Worm (Caenorhabditis elegans): ENCODE data around the gene gem-4.

ce11 chrIV:11754328-11754727 is 8.9 kb downstream of the gem-4 start, which contains the start of gene scl-18:
- TF ChIP-seq ceh-28 (tag; optimal IDR thresholded peaks at IDR 0.05): no peak
- no peak for TF ChIP-seq snpc-4 (tag; optimal IDR thresholded peaks at IDR 0.05)
- TF ChIP-seq aly-2 (tag; optimal IDR thresholded peaks at IDR 0.05): no peak
- no peak for TF ChIP-seq R02D3.7 (tag; optimal IDR thresholded peaks at IDR 0.05)
- TF ChIP-seq nhr-23 (tag; optimal IDR thresholded peaks at IDR 0.05): no peak
- no peak for TF ChIP-seq ZK546.5 (tag; optimal IDR thresholded peaks at IDR 0.05)
- TF ChIP-seq ama-1 (optimal IDR thresholded peaks at IDR 0.05): no peak
- no peak for TF ChIP-seq elt-1 (tag; optimal IDR thresholded peaks at IDR 0.05)
- TF ChIP-seq lin-15B (tag; optimal IDR thresholded peaks at IDR 0.05): no peak
- TF ChIP-seq nhr-237 (tag; optimal IDR thresholded peaks at IDR 0.05): no peak
- TF ChIP-seq ceh-82 (tag; optimal IDR thresholded peaks at IDR 0.05): no peak
- no peak for TF ChIP-seq unc-62 (GFP tag; optimal IDR thresholded peaks at IDR 0.05)
- no peak for TF ChIP-seq ztf-11 (tag; optimal IDR thresholded peaks at IDR 0.05)
- TF ChIP-seq elt-3 (tag; optimal IDR thresholded peaks at IDR 0.05): no peak

Measured in whole organism, L3 larva.